Worm (Caenorhabditis elegans) whole organism, L4 larva: ENCODE data around the gene ldh-1.

Experiments
- daf-16 ChIP-seq, 3 experiments: sonication (generic microtip); optimal IDR thresholded peaks; 2 replicates each; lab custom pipeline; 2016 to 2017; ENCODE audit warnings: missing genetic modification characterization in 3 of 3, missing genetic modification reagents in 3 of 3, mild to moderate bottlenecking in 2 of 3, missing compliant biosample characterization in 2 of 3, missing biosample characterization in 1 of 3, moderate library complexity in 1 of 3
- dmd-9 ChIP-seq: fragments of 200-800 bp; sonication (Bioruptor generic); IDR thresholded peaks from 2 replicates; pipeline ENCODE4 v1.3.6; 2022; ENCODE audit warnings: missing genetic modification reagents, missing genetic modification characterization, missing compliant biosample characterization
- dpl-1 ChIP-seq: fragments of 150-350 bp; optimal IDR thresholded peaks from 2 replicates; lab custom pipeline; 2014; ENCODE audit warnings: missing biosample characterization, missing genetic modification reagents, missing genetic modification characterization
- set-16 ChIP-seq: fragments of 200-800 bp; sonication (Bioruptor generic); IDR thresholded peaks from 2 replicates; pipeline ENCODE4 v1.3.6; 2022; ENCODE audit warnings: missing genetic modification reagents, missing genetic modification characterization, missing compliant biosample characterization
- snpc-4 ChIP-seq: fragments of 150-350 bp; optimal IDR thresholded peaks from 2 replicates; lab custom pipeline; 2014; ENCODE audit warnings: missing biosample characterization, missing genetic modification characterization
- tra-1 ChIP-seq: fragments of 200-800 bp; sonication (Bioruptor generic); IDR thresholded peaks from 2 replicates; pipeline ENCODE4 v1.3.6; 2022; ENCODE audit warnings: missing genetic modification reagents, missing genetic modification characterization, missing compliant biosample characterization

DNA sequence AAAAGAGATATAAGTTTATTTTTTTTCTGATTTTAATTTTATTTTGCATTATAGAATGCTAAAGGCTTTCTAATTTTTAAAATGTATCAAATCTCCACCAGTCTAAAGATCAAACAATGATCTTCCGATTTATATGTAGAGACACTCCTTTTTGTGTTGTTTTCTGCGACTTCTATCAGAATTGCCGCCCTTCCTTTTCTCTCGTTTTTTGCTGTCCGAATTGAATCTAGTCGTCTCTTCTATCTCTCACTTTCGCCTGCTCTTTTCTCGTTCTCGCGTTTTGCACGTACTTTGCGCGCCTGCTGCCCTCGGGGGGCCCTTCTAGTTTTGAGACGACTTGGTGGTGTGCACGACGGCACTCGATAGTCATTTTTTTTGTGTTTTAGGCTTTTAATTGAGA is 358 bp downstream of the ldh-1 start:
- TF ChIP-seq dpl-1 (no peak), dmd-9 (GFP tag; lab: Robert Waterston, UW) (no peak), tra-1 (GFP tag; lab: Robert Waterston, UW) (no peak), daf-16 (GFP tag; optimal IDR thresholded peaks at IDR 0.05; lab: Kevin White, UChicago) (no peak), daf-16 (tag; optimal IDR thresholded peaks at IDR 0.05; lab: Kevin White, UChicago) (no peak), snpc-4 (tag; lab: Kevin White, UChicago) (no peak), set-16 (GFP tag; lab: Robert Waterston, UW) (no peak)
